Worm (Caenorhabditis elegans): Measurements from ENCODE around the gene ech-4.

ce11 chrII:10847057-10847456, 26.2 kb downstream of the ech-4 start:
- TF ChIP-seq ceh-13 (GFP tag; optimal IDR thresholded peaks at IDR 0.05) = no peak
- TF ChIP-seq tra-4 (tag; optimal IDR thresholded peaks at IDR 0.05) = no peak
- no peak for TF ChIP-seq ceh-36 (tag; optimal IDR thresholded peaks at IDR 0.05)
- TF ChIP-seq hmbx-1 (tag; optimal IDR thresholded peaks at IDR 0.05) = no peak
- no peak for TF ChIP-seq ama-1 (optimal IDR thresholded peaks at IDR 0.05)
- TF ChIP-seq pes-1 (GFP tag; IDR thresholded peaks at IDR 0.05) = no peak
- no peak for TF ChIP-seq flt-1 (GFP tag; IDR thresholded peaks at IDR 0.05)
